Worm (Caenorhabditis elegans) whole organism, L2 larva: ENCODE results near the gene C29F9.2.

Experiments
- aly-2 ChIP-seq: fragments of 150-350 bp; optimal IDR thresholded peaks from 2 replicates; lab custom pipeline; 2014; ENCODE audit warnings: missing biosample characterization, missing genetic modification characterization
- egl-27 ChIP-seq: sonication (generic microtip); optimal IDR thresholded peaks from 3 replicates; lab custom pipeline; 2017; ENCODE audit warnings: missing biosample characterization, missing genetic modification reagents, missing genetic modification characterization
- mdl-1 ChIP-seq, 2 experiments: fragments of 150-350 bp in 1 of 2; sonication (generic microtip) in 1 of 2; optimal IDR thresholded peaks; 2 replicates each; lab custom pipeline; 2017; ENCODE audit warnings: missing biosample characterization in 2 of 2, missing genetic modification characterization in 2 of 2
- nhr-11 ChIP-seq: fragments of 150-350 bp; optimal IDR thresholded peaks from 2 replicates; lab custom pipeline; 2014; ENCODE audit warnings: missing biosample characterization, missing genetic modification characterization
- nhr-12 ChIP-seq: fragments of 150-350 bp; optimal IDR thresholded peaks from 2 replicates; lab custom pipeline; 2014; ENCODE audit warnings: missing biosample characterization, missing genetic modification characterization
- nhr-129 ChIP-seq: fragments of 150-350 bp; optimal IDR thresholded peaks from 2 replicates; lab custom pipeline; 2014; ENCODE audit warnings: missing biosample characterization, missing genetic modification characterization
- nhr-21 ChIP-seq: fragments of 150-350 bp; optimal IDR thresholded peaks from 2 replicates; lab custom pipeline; 2014; ENCODE audit warnings: missing biosample characterization, missing genetic modification characterization
- nhr-23 ChIP-seq: fragments of 150-350 bp; optimal IDR thresholded peaks from 2 replicates; lab custom pipeline; 2014; ENCODE audit warnings: missing biosample characterization, missing genetic modification reagents, missing genetic modification characterization
- nhr-25 ChIP-seq: fragments of 150-350 bp; sonication (generic microtip); optimal IDR thresholded peaks from 3 replicates; lab custom pipeline; 2014; ENCODE audit warnings: missing biosample characterization, missing genetic modification characterization
- sma-3 ChIP-seq: sonication (generic microtip); optimal IDR thresholded peaks from 2 replicates; lab custom pipeline; 2016; ENCODE audit warnings: missing genetic modification reagents, missing genetic modification characterization, missing compliant biosample characterization

DNA sequence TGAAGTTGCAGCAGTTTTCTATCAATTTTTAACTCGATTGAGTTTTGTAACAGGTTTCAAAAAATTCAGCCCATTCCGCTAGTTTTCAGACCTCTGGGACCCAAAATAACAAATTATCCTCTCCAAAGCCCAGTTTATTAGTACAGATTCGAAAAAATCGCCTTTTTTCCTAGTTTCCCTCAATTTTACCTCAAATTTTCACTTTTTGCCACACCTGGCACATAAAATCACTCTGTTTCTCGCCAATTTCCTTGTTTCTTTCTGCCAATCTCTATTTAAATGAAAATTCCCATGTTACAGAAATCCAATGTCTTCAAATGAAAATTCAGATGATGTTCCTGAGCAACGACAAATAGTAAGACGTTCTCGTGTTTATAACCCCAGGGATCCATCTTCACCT lies 1.4 kb downstream of the C29F9.2 start, which contains the start of gene pals-22:
- TF ChIP-seq nhr-23, result no peak
- no peak for TF ChIP-seq nhr-12 (tag; lab: Kevin White, UChicago)
- TF ChIP-seq nhr-21 (tag; lab: Kevin White, UChicago), result no peak
- TF ChIP-seq nhr-129 (tag; lab: Kevin White, UChicago), result no peak
- TF ChIP-seq egl-27 (tag; lab: Kevin White, UChicago), result no peak
- TF ChIP-seq nhr-25 (tag; lab: Kevin White, UChicago), result no peak
- TF ChIP-seq nhr-11 (tag; lab: Kevin White, UChicago), result no peak
- no peak for TF ChIP-seq aly-2 (tag; lab: Kevin White, UChicago)
- TF ChIP-seq sma-3 (GFP tag; lab: Kevin White, UChicago), result no peak
- TF ChIP-seq mdl-1 (tag; optimal IDR thresholded peaks at IDR 0.05; lab: Kevin White, UChicago), result no peak
